Fruit fly (Drosophila melanogaster) Kc167 (cell line): Measurements from ENCODE around the gene CG12056.

Experiments
- insv ChIP-seq: fragments of >200 bp; optimal IDR thresholded peaks from 3 replicates; lab custom pipeline; 2018; ENCODE audit warnings: missing external identifiers
- psq ChIP-seq: fragments of >200 bp; optimal IDR thresholded peaks from 2 replicates; lab custom pipeline; 2017; ENCODE audit warnings: missing external identifiers
- ttk ChIP-seq: sonication (Bioruptor generic); optimal IDR thresholded peaks from 2 replicates; lab custom pipeline; 2017; ENCODE audit warnings: missing external identifiers

DNA sequence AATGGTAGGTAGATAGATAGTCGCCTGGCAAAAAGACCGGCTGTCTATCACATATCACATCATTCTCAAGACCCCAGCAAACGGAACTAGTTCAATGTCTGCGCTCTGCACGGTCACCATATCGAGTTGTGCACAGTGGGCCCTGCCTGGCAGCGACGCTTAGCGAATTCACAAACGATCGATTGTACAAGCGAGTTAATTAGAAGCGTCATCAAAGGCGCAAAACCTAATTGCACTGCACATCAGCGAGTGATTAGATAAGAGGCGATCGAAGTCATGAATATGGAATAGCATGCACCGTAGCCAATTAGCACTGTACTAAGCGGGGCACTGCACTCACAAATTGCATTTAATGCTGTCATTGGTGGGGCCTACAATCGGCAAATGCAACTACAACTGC lies 28.0 kb downstream of the CG12056 start:
- TF ChIP-seq insv (lab: Kevin White, UChicago) (no peak), ttk (no peak), psq (lab: Kevin White, UChicago) (no peak)
